Fruit fly (Drosophila melanogaster): ENCODE measurements around the gene CG32100.

The CG32100 gene

dm6 chr3L:12310505-12310904 is 43.2 kb downstream of the CG32100 start, which contains the start of gene CG44355 (continued):
- TF ChIP-seq Ets65A (GFP tag): no peak
- TF ChIP-seq Ptx1 (GFP tag; IDR thresholded peaks at IDR 0.05): no peak
- TF ChIP-seq CG15696 (tag; optimal IDR thresholded peaks at IDR 0.05): no peak
- no peak for TF ChIP-seq sens (GFP tag)
- TF ChIP-seq CG7928 (GFP tag; optimal IDR thresholded peaks at IDR 0.05): no peak
- no peak for TF ChIP-seq Tbp (GFP tag; optimal IDR thresholded peaks at IDR 0.05)
- TF ChIP-seq CG17912 (GFP tag; optimal IDR thresholded peaks at IDR 0.05): no peak
- TF ChIP-seq CG10979 (tag; optimal IDR thresholded peaks at IDR 0.05): peak; percentile 2
- TF ChIP-seq CG7839 (tag; optimal IDR thresholded peaks at IDR 0.05): peak; percentile 5
- no peak for TF ChIP-seq CG10321 (GFP tag; IDR thresholded peaks at IDR 0.05)
- TF ChIP-seq CG17361 (GFP tag; IDR thresholded peaks at IDR 0.05): no peak
- no peak for TF ChIP-seq so (GFP tag; IDR thresholded peaks at IDR 0.05)
- TF ChIP-seq CG2875 (GFP tag; optimal IDR thresholded peaks at IDR 0.05): no peak
- no peak for TF ChIP-seq Stat92E (GFP tag; optimal IDR thresholded peaks at IDR 0.05)
- no peak for TF ChIP-seq CG3065 (GFP tag; optimal IDR thresholded peaks at IDR 0.05)
- TF ChIP-seq CG9797 (GFP tag; optimal IDR thresholded peaks at IDR 0.05): no peak
- no peak for TF ChIP-seq cwo (GFP tag; optimal IDR thresholded peaks at IDR 0.05)
- TF ChIP-seq rib (GFP tag; IDR thresholded peaks at IDR 0.05): no peak
- TF ChIP-seq Mrtf (GFP tag; IDR thresholded peaks at IDR 0.05): no peak
- no peak for TF ChIP-seq CG15601 (tag; optimal IDR thresholded peaks at IDR 0.05)
- no peak for TF ChIP-seq tgo (GFP tag; IDR thresholded peaks at IDR 0.05)
- TF ChIP-seq Med (GFP tag): no peak
- no peak for TF ChIP-seq Meics (GFP tag; optimal IDR thresholded peaks at IDR 0.05)
- TF ChIP-seq emc (GFP tag; optimal IDR thresholded peaks at IDR 0.05): no peak
- TF ChIP-seq ewg (GFP tag; optimal IDR thresholded peaks at IDR 0.05): peak; percentile 42
- TF ChIP-seq phol (tag; optimal IDR thresholded peaks at IDR 0.05): peak; percentile 32
- peak; percentile 41 for TF ChIP-seq CG18599 (GFP tag; optimal IDR thresholded peaks at IDR 0.05)
- TF ChIP-seq Ada2b (GFP tag; IDR thresholded peaks at IDR 0.05): no peak
- TF ChIP-seq Oli (tag; optimal IDR thresholded peaks at IDR 0.05): no peak
- no peak for TF ChIP-seq MTF-1 (GFP tag; optimal IDR thresholded peaks at IDR 0.05; ENCODE audit: borderline replicate concordance)
- no peak for TF ChIP-seq CG2889 (GFP tag; IDR thresholded peaks at IDR 0.05)
- TF ChIP-seq dmrt99B (tag; optimal IDR thresholded peaks at IDR 0.05): peak; percentile 26

dm6 chr3L:12313280-12313679 is 46.0 kb downstream of the CG32100 start:
- no peak for TF ChIP-seq wdn (GFP tag; IDR thresholded peaks at IDR 0.05)
- TF ChIP-seq Hey (tag; optimal IDR thresholded peaks at IDR 0.05): peak; percentile 95
- TF ChIP-seq oc (tag; optimal IDR thresholded peaks at IDR 0.05): peak; percentile 25

Data from whole organism, embryonic.